Fruit fly (Drosophila melanogaster) whole organism, embryonic: Measurements from ENCODE around the gene defl.

Source experiments
- CG12071 ChIP-seq: fragments of 200-800 bp; sonication (Bioruptor generic); optimal IDR thresholded peaks from 3 replicates; lab custom pipeline; 2018; ENCODE audit warnings: missing biosample characterization, mild to moderate bottlenecking, missing genetic modification characterization
- CG14667 ChIP-seq: fragments of 200-800 bp; sonication (Bioruptor generic); IDR thresholded peaks from 2 replicates; pipeline ENCODE4 v1.3.6; 2022; ENCODE audit warnings: missing biosample characterization, missing genetic modification characterization
- CG18599 ChIP-seq: fragments of 200-800 bp; sonication (Bioruptor generic); optimal IDR thresholded peaks from 3 replicates; lab custom pipeline; 2017; ENCODE audit warnings: missing biosample characterization, missing genetic modification characterization, mild to moderate bottlenecking, moderate library complexity, missing genetic modification reagents
- CG2116 ChIP-seq: fragments of 200-800 bp; sonication (Bioruptor generic); optimal IDR thresholded peaks from 3 replicates; lab custom pipeline; 2018; ENCODE audit warnings: missing biosample characterization, mild to moderate bottlenecking, missing genetic modification characterization
- CG2199 ChIP-seq: fragments of 200-800 bp; sonication (Bioruptor generic); IDR thresholded peaks from 3 replicates; pipeline ENCODE4 v1.3.6; 2022; ENCODE audit warnings: missing biosample characterization, missing genetic modification characterization
- CG2678 ChIP-seq: fragments of 200-800 bp; sonication (Bioruptor generic); optimal IDR thresholded peaks from 3 replicates; lab custom pipeline; 2019; ENCODE audit warnings: missing biosample characterization, mild to moderate bottlenecking, missing genetic modification characterization, moderate library complexity
- CG3838 ChIP-seq: fragments of 200-800 bp; sonication (Bioruptor generic); optimal IDR thresholded peaks from 3 replicates; lab custom pipeline; 2016; ENCODE audit warnings: missing biosample characterization, missing genetic modification characterization
- CG3995 ChIP-seq: fragments of 200-800 bp; sonication (Bioruptor generic); optimal IDR thresholded peaks from 3 replicates; lab custom pipeline; 2016; ENCODE audit warnings: missing biosample characterization, missing genetic modification characterization
- CG42726 ChIP-seq: fragments of 200-800 bp; sonication (Bioruptor generic); IDR thresholded peaks from 2 replicates; pipeline ENCODE4 v1.3.6; 2022; ENCODE audit warnings: missing biosample characterization, missing genetic modification characterization; ENCODE audit not compliant: partially characterized antibody
- CG6254 ChIP-seq: fragments of 200-800 bp; sonication (Bioruptor generic); optimal IDR thresholded peaks from 3 replicates; lab custom pipeline; 2017; ENCODE audit warnings: mild to moderate bottlenecking, missing biosample characterization, missing genetic modification reagents, missing genetic modification characterization
- CG6765 ChIP-seq: fragments of 200-800 bp; sonication (Bioruptor generic); optimal IDR thresholded peaks from 3 replicates; lab custom pipeline; 2017; ENCODE audit warnings: missing biosample characterization, mild to moderate bottlenecking, missing genetic modification characterization
- CG6791 ChIP-seq: fragments of 200-800 bp; sonication (Bioruptor generic); IDR thresholded peaks from 3 replicates; pipeline ENCODE4 v1.3.6; 2022; ENCODE audit warnings: missing biosample characterization, missing genetic modification characterization; ENCODE audit not compliant: partially characterized antibody
- CG6854 ChIP-seq: fragments of 200-800 bp; sonication (Bioruptor generic); optimal IDR thresholded peaks from 3 replicates; lab custom pipeline; 2017; ENCODE audit warnings: missing biosample characterization, mild to moderate bottlenecking, missing genetic modification characterization
- CG7745 ChIP-seq: fragments of 200-800 bp; sonication (Bioruptor generic); optimal IDR thresholded peaks from 2 replicates; lab custom pipeline; 2018; ENCODE audit warnings: missing biosample characterization, mild to moderate bottlenecking, missing genetic modification characterization, moderate library complexity
- CG8290 ChIP-seq, 3 experiments: fragments of 200-800 bp; sonication (Bioruptor generic); optimal IDR thresholded peaks; 2 replicates each; lab custom pipeline; 2016 to 2019; ENCODE audit warnings: missing biosample characterization in 3 of 3, missing genetic modification characterization in 3 of 3, mild to moderate bottlenecking in 2 of 3, moderate library complexity in 1 of 3
- CG8478 ChIP-seq: fragments of >200 bp; optimal IDR thresholded peaks from 2 replicates; lab custom pipeline; 2018
- CG9876 ChIP-seq: fragments of 200-800 bp; sonication (Bioruptor generic); optimal IDR thresholded peaks from 2 replicates; lab custom pipeline; 2016; ENCODE audit warnings: missing biosample characterization, missing genetic modification characterization
- CHES-1-like ChIP-seq: fragments of 200-800 bp; sonication (Bioruptor generic); optimal IDR thresholded peaks from 2 replicates; lab custom pipeline; 2016; ENCODE audit warnings: missing biosample characterization, missing genetic modification characterization
- Camta ChIP-seq: fragments of 200-800 bp; sonication (Bioruptor generic); optimal IDR thresholded peaks from 2 replicates; lab custom pipeline; 2016; ENCODE audit warnings: missing biosample characterization, missing genetic modification characterization
- Eip74EF ChIP-seq, 2 experiments: fragments of 200-800 bp in 1 of 2; fragments of >200 bp in 1 of 2; sonication (Bioruptor generic) in 1 of 2; optimal IDR thresholded peaks; 2 replicates each; lab custom pipeline; 2017 to 2019; ENCODE audit warnings: missing biosample characterization in 2 of 2, missing genetic modification characterization in 2 of 2, mild to moderate bottlenecking in 1 of 2, moderate library complexity in 1 of 2
- Med ChIP-seq: fragments of 200-800 bp; sonication (Bioruptor generic); peaks from one replicate; lab custom pipeline; 2016; ENCODE audit warnings: missing biosample characterization, missing genetic modification characterization, mild to moderate bottlenecking, inconsistent platforms, moderate library complexity
- Neu2 ChIP-seq: fragments of 200-800 bp; sonication (Bioruptor generic); optimal IDR thresholded peaks from 3 replicates; lab custom pipeline; 2016; ENCODE audit warnings: missing biosample characterization, missing genetic modification characterization, borderline replicate concordance
- Nf-YC ChIP-seq: fragments of 200-800 bp; optimal IDR thresholded peaks from 3 replicates; lab custom pipeline; 2019; ENCODE audit warnings: missing biosample characterization, mild to moderate bottlenecking, missing genetic modification characterization, moderate library complexity
- Sox102F ChIP-seq: fragments of 200-800 bp; sonication (Bioruptor generic); optimal IDR thresholded peaks from 2 replicates; lab custom pipeline; 2018; ENCODE audit warnings: missing biosample characterization, mild to moderate bottlenecking, missing genetic modification characterization, moderate library complexity
- Taf1 ChIP-seq: fragments of 200-800 bp; sonication (Bioruptor generic); IDR thresholded peaks from 2 replicates; pipeline ENCODE4 v1.3.6; 2022; ENCODE audit warnings: missing biosample characterization, missing genetic modification characterization
- ase ChIP-seq: fragments of 200-800 bp; sonication (Bioruptor generic); IDR thresholded peaks from 3 replicates; pipeline ENCODE4 v1.3.6; 2022; ENCODE audit warnings: missing biosample characterization, missing genetic modification characterization
- az2 ChIP-seq: fragments of 200-800 bp; sonication (Bioruptor generic); optimal IDR thresholded peaks from 3 replicates; lab custom pipeline; 2016; ENCODE audit warnings: missing biosample characterization, missing genetic modification characterization
- bigmax ChIP-seq: fragments of 200-800 bp; sonication (Bioruptor generic); optimal IDR thresholded peaks from 2 replicates; lab custom pipeline; 2018; ENCODE audit warnings: missing biosample characterization, mild to moderate bottlenecking, missing genetic modification characterization
- crp ChIP-seq, 2 experiments: fragments of 200-800 bp; sonication (Bioruptor generic); optimal IDR thresholded peaks; 2 replicates in 1 of 2; 3 replicates in 1 of 2; lab custom pipeline; 2017; ENCODE audit warnings: missing biosample characterization in 2 of 2, missing genetic modification characterization in 2 of 2, mild to moderate bottlenecking in 1 of 2, moderate library complexity in 1 of 2
- da ChIP-seq: fragments of 200-800 bp; sonication (Bioruptor generic); optimal IDR thresholded peaks from 2 replicates; lab custom pipeline; 2016; ENCODE audit warnings: missing biosample characterization, missing genetic modification characterization
- dan ChIP-seq: fragments of 200-800 bp; sonication (Bioruptor generic); IDR thresholded peaks from 2 replicates; pipeline ENCODE4 v1.3.6; 2022; ENCODE audit warnings: missing biosample characterization, missing genetic modification characterization
- eyg ChIP-seq: fragments of 200-800 bp; sonication (Bioruptor generic); optimal IDR thresholded peaks from 3 replicates; lab custom pipeline; 2016; ENCODE audit warnings: missing biosample characterization, missing genetic modification characterization
- gfzf ChIP-seq: fragments of 200-800 bp; sonication (Bioruptor generic); optimal IDR thresholded peaks from 2 replicates; lab custom pipeline; 2016; ENCODE audit warnings: missing biosample characterization, mild to moderate bottlenecking, missing genetic modification characterization, moderate library complexity
- hbn ChIP-seq: fragments of 200-800 bp; sonication (Bioruptor generic); IDR thresholded peaks from 2 replicates; pipeline ENCODE4 v1.3.6; 2022; ENCODE audit warnings: missing biosample characterization, missing genetic modification characterization; ENCODE audit not compliant: partially characterized antibody
- hkb ChIP-seq, 2 experiments: fragments of 200-800 bp in 1 of 2; fragments of >200 bp in 1 of 2; sonication (Bioruptor generic) in 1 of 2; IDR thresholded peaks in 1 of 2; optimal IDR thresholded peaks in 1 of 2; 2 replicates each; pipeline versions ENCODE4 v1.3.6 to Lab custom; 2017 to 2022; ENCODE audit warnings: missing biosample characterization in 1 of 2, missing genetic modification characterization in 1 of 2
- jigr1 ChIP-seq: fragments of 200-800 bp; sonication (Bioruptor generic); IDR thresholded peaks from 3 replicates; pipeline ENCODE4 v1.3.6; 2022; ENCODE audit warnings: missing biosample characterization, missing genetic modification characterization
- mam ChIP-seq: fragments of 200-800 bp; sonication (Bioruptor generic); optimal IDR thresholded peaks from 3 replicates; lab custom pipeline; 2016; ENCODE audit warnings: missing biosample characterization, missing genetic modification characterization
- prd ChIP-seq, 3 experiments: fragments of >200 bp in 2 of 3; fragments of 200-800 bp in 1 of 3; sonication (Bioruptor generic) in 1 of 3; optimal IDR thresholded peaks in 2 of 3; IDR thresholded peaks in 1 of 3; 2 replicates in 2 of 3; 3 replicates in 1 of 3; pipeline versions ENCODE4 v1.3.6 to Lab custom; 2017 to 2022; ENCODE audit warnings: missing biosample characterization in 1 of 3, missing genetic modification characterization in 1 of 3
- ranshi ChIP-seq: fragments of 200-800 bp; sonication (Bioruptor generic); IDR thresholded peaks from 2 replicates; pipeline ENCODE4 v1.3.6; 2022; ENCODE audit warnings: missing biosample characterization, missing genetic modification characterization
- sd ChIP-seq: fragments of 200-800 bp; sonication (Bioruptor generic); optimal IDR thresholded peaks from 3 replicates; lab custom pipeline; 2018; ENCODE audit warnings: missing biosample characterization, mild to moderate bottlenecking, missing genetic modification characterization, moderate library complexity
- sens-2 ChIP-seq: fragments of 200-800 bp; sonication (Bioruptor generic); IDR thresholded peaks from 2 replicates; pipeline ENCODE4 v1.3.6; 2022; ENCODE audit warnings: missing biosample characterization, missing genetic modification characterization
- sug ChIP-seq: fragments of 200-800 bp; optimal IDR thresholded peaks from 2 replicates; lab custom pipeline; 2019; ENCODE audit warnings: missing biosample characterization, mild to moderate bottlenecking, missing genetic modification characterization, moderate library complexity
- tna ChIP-seq: fragments of 200-800 bp; sonication (Bioruptor generic); IDR thresholded peaks from 2 replicates; pipeline ENCODE4 v1.3.6; 2022; ENCODE audit warnings: missing biosample characterization, missing genetic modification characterization; ENCODE audit not compliant: partially characterized antibody
- twi ChIP-seq: fragments of 200-800 bp; optimal IDR thresholded peaks from 2 replicates; lab custom pipeline; 2019; ENCODE audit warnings: missing biosample characterization, mild to moderate bottlenecking, missing genetic modification characterization, moderate library complexity
- unpg ChIP-seq: fragments of 200-800 bp; sonication (Bioruptor generic); optimal IDR thresholded peaks from 3 replicates; lab custom pipeline; 2018; ENCODE audit warnings: missing biosample characterization, mild to moderate bottlenecking, missing genetic modification characterization, moderate library complexity
- wdn ChIP-seq: fragments of 200-800 bp; sonication (Bioruptor generic); IDR thresholded peaks from 2 replicates; pipeline ENCODE4 v1.3.6; 2022; ENCODE audit warnings: missing biosample characterization, missing genetic modification characterization
- wek ChIP-seq: fragments of 200-800 bp; sonication (Bioruptor generic); optimal IDR thresholded peaks from 3 replicates; lab custom pipeline; 2018; ENCODE audit warnings: missing biosample characterization, mild to moderate bottlenecking, missing genetic modification characterization, moderate library complexity
- zfh2 ChIP-seq: fragments of 200-800 bp; sonication (Bioruptor generic); optimal IDR thresholded peaks from 2 replicates; lab custom pipeline; 2016; ENCODE audit warnings: missing biosample characterization, missing genetic modification characterization

defl gene

dm6 chr3L:9767636-9768358 lies 44.6 kb downstream of the defl start:
- TF ChIP-seq CG42726 (GFP tag; lab: Robert Waterston, UW) = no peak
- no peak for TF ChIP-seq eyg (GFP tag; lab: Kevin White, UChicago)
- TF ChIP-seq tna (GFP tag; lab: Robert Waterston, UW) = no peak
- peak; percentile 22 for TF ChIP-seq CG2678 (tag; lab: Kevin White, UChicago)
- TF ChIP-seq gfzf = no peak
- no peak for TF ChIP-seq twi (tag; lab: Kevin White, UChicago)
- TF ChIP-seq ase = no peak
- peak; percentile 38 for TF ChIP-seq sug (tag; lab: Kevin White, UChicago)
- no peak for TF ChIP-seq Neu2 (GFP tag; lab: Kevin White, UChicago)
- TF ChIP-seq CG18599 (GFP tag; lab: Kevin White, UChicago) = no peak
- TF ChIP-seq unpg (GFP tag; lab: Kevin White, UChicago) = peak; percentile 0
- no peak for TF ChIP-seq Eip74EF (GFP tag; optimal IDR thresholded peaks at IDR 0.05; lab: Kevin White, UChicago)
- no peak for TF ChIP-seq CG3995
- peak; percentile 25 for TF ChIP-seq sd (tag; lab: Kevin White, UChicago)
- no peak for TF ChIP-seq CG6254 (GFP tag; lab: Kevin White, UChicago)
- peak; percentile 15 for TF ChIP-seq CG12071 (GFP tag; lab: Kevin White, UChicago)
- TF ChIP-seq CG7745 (tag; lab: Kevin White, UChicago) = no peak
- no peak for TF ChIP-seq mam (GFP tag; lab: Kevin White, UChicago)
- TF ChIP-seq da (GFP tag; lab: Kevin White, UChicago) = no peak
- TF ChIP-seq hkb (optimal IDR thresholded peaks at IDR 0.05; lab: Kevin White, UChicago) = no peak
- TF ChIP-seq hkb (GFP tag; IDR thresholded peaks at IDR 0.05; lab: Robert Waterston, UW) = no peak
- peak; percentile 40 for TF ChIP-seq Med (GFP tag; lab: Kevin White, UChicago)
- TF ChIP-seq jigr1 (GFP tag; lab: Robert Waterston, UW) = no peak
- TF ChIP-seq Sox102F (GFP tag; lab: Kevin White, UChicago) = no peak
- TF ChIP-seq wdn (GFP tag; lab: Robert Waterston, UW) = no peak
- no peak for TF ChIP-seq CHES-1-like
- TF ChIP-seq wek (GFP tag; lab: Kevin White, UChicago) = no peak
- TF ChIP-seq CG6765 (GFP tag; lab: Kevin White, UChicago) = peak; percentile 0
- TF ChIP-seq CG2116 (GFP tag; lab: Kevin White, UChicago) = no peak
- no peak for TF ChIP-seq CG6791 (GFP tag; lab: Robert Waterston, UW)
- no peak for TF ChIP-seq CG2199 (GFP tag; lab: Robert Waterston, UW)
- TF ChIP-seq CG6854 (GFP tag; lab: Kevin White, UChicago) = peak; percentile 27
- TF ChIP-seq az2 (GFP tag; lab: Kevin White, UChicago) = no peak
- no peak for TF ChIP-seq bigmax
- TF ChIP-seq Camta (GFP tag; lab: Kevin White, UChicago) = no peak
- no peak for TF ChIP-seq crp (GFP tag; optimal IDR thresholded peaks at IDR 0.05; lab: Kevin White, UChicago)
- TF ChIP-seq hbn = no peak
- no peak for TF ChIP-seq prd (optimal IDR thresholded peaks at IDR 0.05; lab: Kevin White, UChicago)
- no peak for TF ChIP-seq prd (GFP tag; IDR thresholded peaks at IDR 0.05; lab: Robert Waterston, UW)
- TF ChIP-seq CG3838 = no peak
- no peak for TF ChIP-seq CG8478 (lab: Kevin White, UChicago)
- TF ChIP-seq CG8290 (GFP tag; optimal IDR thresholded peaks at IDR 0.05; lab: Kevin White, UChicago) = no peak
- TF ChIP-seq CG8290 (tag; optimal IDR thresholded peaks at IDR 0.05; lab: Kevin White, UChicago) = no peak
- TF ChIP-seq dan (GFP tag; lab: Robert Waterston, UW) = no peak
- no peak for TF ChIP-seq CG9876 (GFP tag; lab: Kevin White, UChicago)
- no peak for TF ChIP-seq ranshi
- no peak for TF ChIP-seq sens-2 (GFP tag; lab: Robert Waterston, UW)
- no peak for TF ChIP-seq zfh2 (GFP tag; lab: Kevin White, UChicago)
- TF ChIP-seq Taf1 (GFP tag; lab: Robert Waterston, UW) = no peak
- TF ChIP-seq CG14667 (GFP tag; lab: Robert Waterston, UW) = no peak
- no peak for TF ChIP-seq Nf-YC (tag; lab: Kevin White, UChicago)
